Fruit fly (Drosophila melanogaster): ENCODE results near the gene B-H2.

dm6 chrX:17293385-17293784 is 21.0 kb upstream of the B-H2 start:
- TF ChIP-seq dl (GFP tag; optimal IDR thresholded peaks at IDR 0.05; ENCODE audit: insufficient read depth in 1 of 2, partially characterized antibody in 2 of 2), result no peak
- TF ChIP-seq Hr83 (GFP tag; optimal IDR thresholded peaks at IDR 0.05; ENCODE audit: poor library complexity, severe bottlenecking), result no peak
- TF ChIP-seq CrebA (GFP tag; optimal IDR thresholded peaks at IDR 0.05; ENCODE audit: borderline replicate concordance), result no peak
- TF ChIP-seq OdsH (GFP tag; optimal IDR thresholded peaks at IDR 0.05), result peak; percentile 36
- TF ChIP-seq psq (GFP tag; optimal IDR thresholded peaks at IDR 0.05), result no peak
- no peak for TF ChIP-seq Dfd (GFP tag; optimal IDR thresholded peaks at IDR 0.05)

Data from whole organism, wandering third instar larva.